Fruit fly (Drosophila melanogaster) whole organism: ENCODE data around the gene Gyc89Db.

Source experiments
- CG8478 ChIP-seq: fragments of >200 bp; optimal IDR thresholded peaks from 2 replicates; lab custom pipeline; 2018; ENCODE audit warnings: inconsistent platforms
- Dll ChIP-seq: fragments of >200 bp; optimal IDR thresholded peaks from 2 replicates; lab custom pipeline; 2017
- EcR ChIP-seq, 2 experiments: fragments of >200 bp; optimal IDR thresholded peaks; 2 replicates each; lab custom pipeline; 2017; ENCODE audit warnings: missing biosample characterization in 2 of 2, missing genetic modification characterization in 2 of 2, missing genetic modification reagents in 2 of 2
- pan ChIP-seq: fragments of >200 bp; optimal IDR thresholded peaks from 2 replicates; lab custom pipeline; 2017
- psq ChIP-seq: fragments of >200 bp; optimal IDR thresholded peaks from 2 replicates; lab custom pipeline; 2017
- usp ChIP-seq: fragments of >200 bp; optimal IDR thresholded peaks from 2 replicates; lab custom pipeline; 2017; ENCODE audit warnings: missing biosample characterization, missing genetic modification characterization, mixed read lengths

Gyc89Db gene

DNA sequence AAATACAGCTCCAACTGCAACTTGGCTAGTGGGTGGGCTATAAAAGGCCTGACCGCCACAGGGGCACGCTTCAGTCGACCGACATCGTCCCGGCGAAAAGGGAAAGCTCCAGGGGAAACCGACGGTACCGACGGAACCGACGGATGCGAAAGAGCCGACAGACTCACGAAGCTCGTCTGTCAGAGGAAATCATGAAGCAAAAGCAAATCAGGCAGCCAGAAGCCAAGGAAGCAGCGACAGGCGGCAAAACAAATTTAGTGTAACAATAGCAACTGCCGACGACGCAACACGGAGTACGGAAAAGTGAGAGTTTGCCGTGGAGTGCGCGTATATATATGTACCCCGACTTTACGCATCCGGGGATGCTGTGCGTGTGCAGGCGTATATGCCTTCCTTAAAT is at the start of gene Gyc89Db:
Gene Gyc89Db (plus strand): TSS at position 78 of the 400 bp plus-strand sequence.
- no peak for TF ChIP-seq pan
- no peak for TF ChIP-seq CG8478 (lab: Kevin White, UChicago)
- TF ChIP-seq psq (lab: Kevin White, UChicago) = no peak
- TF ChIP-seq usp = no peak
- no peak for TF ChIP-seq Dll (lab: Kevin White, UChicago)
- TF ChIP-seq EcR (GFP tag; optimal IDR thresholded peaks at IDR 0.05; lab: Kevin White, UChicago) = no peak

DNA sequence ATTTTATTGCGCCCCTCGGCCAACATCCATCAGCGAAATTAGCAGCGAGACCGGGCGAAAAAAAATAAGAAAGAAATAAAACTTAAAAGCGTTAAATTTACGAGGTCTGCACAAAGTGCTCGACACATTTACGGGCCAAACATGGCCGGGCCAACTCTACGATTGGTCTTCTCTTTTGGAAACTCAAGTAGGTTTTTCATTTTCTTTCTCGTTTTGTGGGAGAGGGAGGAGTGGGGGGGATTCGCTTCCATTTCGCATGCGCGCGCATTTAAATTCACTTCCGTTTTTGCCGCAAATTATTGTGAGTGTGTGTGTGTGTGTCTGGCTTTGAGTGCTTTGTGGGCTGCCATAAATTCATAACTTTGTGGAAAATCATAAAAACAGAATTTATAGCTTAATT is 49.4 kb upstream of the Gyc89Db start:
- TF ChIP-seq psq (lab: Kevin White, UChicago) = no peak
- no peak for TF ChIP-seq CG8478 (lab: Kevin White, UChicago)

DNA sequence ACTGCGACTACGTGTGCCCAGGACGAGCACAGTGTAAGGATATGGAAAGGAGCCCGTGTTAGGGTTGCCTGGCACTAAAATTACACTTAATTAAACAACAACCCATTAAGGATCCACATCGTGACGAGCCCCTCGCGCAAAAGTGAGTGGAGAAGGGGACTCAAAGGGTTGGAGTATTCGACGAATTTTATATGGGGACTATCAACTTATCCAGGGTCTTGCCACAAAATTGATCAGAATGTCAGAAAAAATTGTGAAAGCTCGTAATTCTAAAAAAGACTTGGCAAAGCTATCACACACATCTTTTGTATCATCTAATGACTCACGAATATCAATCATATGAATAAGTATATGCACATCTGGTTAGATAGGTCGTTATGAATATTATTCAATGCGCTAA is 46.5 kb upstream of the Gyc89Db start, which contains the start of gene CG31279:
Gene CG31279 (plus strand): TSS at position 301 of the 400 bp plus-strand sequence.
- no peak for TF ChIP-seq psq (lab: Kevin White, UChicago)
- no peak for TF ChIP-seq usp
- TF ChIP-seq Dll (lab: Kevin White, UChicago) = no peak
- no peak for TF ChIP-seq pan
- TF ChIP-seq EcR (GFP tag; optimal IDR thresholded peaks at IDR 0.05; lab: Kevin White, UChicago) = no peak
- TF ChIP-seq CG8478 (lab: Kevin White, UChicago) = no peak

DNA sequence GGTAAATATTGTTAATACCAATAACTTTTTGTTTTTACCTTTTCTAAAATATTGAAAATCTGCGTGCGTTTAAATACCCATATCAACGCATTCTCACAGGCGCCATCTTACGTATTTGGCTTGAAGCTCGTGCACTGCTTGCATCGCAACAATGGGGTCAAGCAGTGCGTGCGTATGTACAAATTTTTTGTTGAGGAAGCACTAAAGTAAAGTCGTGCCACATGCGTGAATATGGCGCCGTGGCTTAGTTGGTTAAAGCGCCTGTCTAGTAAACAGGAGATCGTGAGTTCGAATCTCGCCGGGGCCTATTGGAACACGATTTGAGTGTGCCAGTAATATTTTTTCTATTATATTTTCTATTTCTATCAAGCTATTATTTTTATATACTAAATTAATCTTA is 45.2 kb upstream of the Gyc89Db start:
- no peak for TF ChIP-seq EcR (GFP tag; optimal IDR thresholded peaks at IDR 0.05; lab: Kevin White, UChicago)
- TF ChIP-seq CG8478 (lab: Kevin White, UChicago) = no peak
- no peak for TF ChIP-seq psq (lab: Kevin White, UChicago)
- no peak for TF ChIP-seq pan
- no peak for TF ChIP-seq Dll (lab: Kevin White, UChicago)

DNA sequence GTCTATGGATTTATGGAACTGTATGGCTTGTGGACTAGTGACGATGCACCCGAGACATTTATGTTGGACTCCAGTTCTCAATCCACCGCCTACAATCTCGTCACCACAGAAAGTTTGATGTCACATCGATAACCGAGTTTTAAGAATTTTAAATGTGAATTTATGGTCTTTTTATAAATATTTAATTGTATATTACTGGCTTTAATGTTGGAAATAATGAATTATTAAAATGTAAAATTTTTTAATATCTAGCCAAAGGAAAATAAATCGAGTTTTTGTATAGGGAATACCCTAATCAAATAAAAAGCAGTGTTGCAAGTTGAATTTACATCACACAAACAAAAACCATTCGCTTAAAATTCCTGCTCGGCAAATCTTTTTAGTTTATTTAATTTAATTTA is 44.2 kb upstream of the Gyc89Db start, which contains the start of gene Fntb:
Gene Fntb (plus strand): TSS at position 334 of the 401 bp plus-strand sequence.
- TF ChIP-seq Dll (lab: Kevin White, UChicago) (no peak), pan (no peak), psq (lab: Kevin White, UChicago) (no peak), CG8478 (lab: Kevin White, UChicago) (no peak), EcR (GFP tag; optimal IDR thresholded peaks at IDR 0.05; lab: Kevin White, UChicago) (no peak), usp (no peak)

DNA sequence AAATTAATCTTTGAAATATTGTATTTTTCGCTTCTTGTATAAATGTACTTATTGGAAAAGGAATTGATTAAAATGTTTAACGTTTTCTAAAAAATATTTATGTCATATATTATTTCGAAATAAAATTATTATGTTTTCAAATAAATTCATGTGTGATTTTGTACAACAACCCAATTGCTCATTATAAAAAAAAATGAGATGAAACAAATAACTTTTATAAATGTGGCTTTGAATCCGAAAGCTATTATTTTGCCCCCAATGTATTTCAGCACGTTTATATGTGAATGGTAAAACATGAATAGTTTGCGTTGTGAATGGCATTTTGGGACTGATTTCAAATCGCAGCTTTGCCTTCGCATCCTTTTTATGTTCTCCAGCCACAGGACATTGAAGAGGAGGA is 42.3 kb upstream of the Gyc89Db start, which contains the start of gene CG14881:
Gene CG14881 (plus strand): TSS at position 301 of the 400 bp plus-strand sequence.
- TF ChIP-seq Dll (lab: Kevin White, UChicago) (no peak), psq (lab: Kevin White, UChicago) (no peak), pan (no peak), CG8478 (lab: Kevin White, UChicago) (no peak), EcR (GFP tag; optimal IDR thresholded peaks at IDR 0.05; lab: Kevin White, UChicago) (no peak), usp (no peak)

DNA sequence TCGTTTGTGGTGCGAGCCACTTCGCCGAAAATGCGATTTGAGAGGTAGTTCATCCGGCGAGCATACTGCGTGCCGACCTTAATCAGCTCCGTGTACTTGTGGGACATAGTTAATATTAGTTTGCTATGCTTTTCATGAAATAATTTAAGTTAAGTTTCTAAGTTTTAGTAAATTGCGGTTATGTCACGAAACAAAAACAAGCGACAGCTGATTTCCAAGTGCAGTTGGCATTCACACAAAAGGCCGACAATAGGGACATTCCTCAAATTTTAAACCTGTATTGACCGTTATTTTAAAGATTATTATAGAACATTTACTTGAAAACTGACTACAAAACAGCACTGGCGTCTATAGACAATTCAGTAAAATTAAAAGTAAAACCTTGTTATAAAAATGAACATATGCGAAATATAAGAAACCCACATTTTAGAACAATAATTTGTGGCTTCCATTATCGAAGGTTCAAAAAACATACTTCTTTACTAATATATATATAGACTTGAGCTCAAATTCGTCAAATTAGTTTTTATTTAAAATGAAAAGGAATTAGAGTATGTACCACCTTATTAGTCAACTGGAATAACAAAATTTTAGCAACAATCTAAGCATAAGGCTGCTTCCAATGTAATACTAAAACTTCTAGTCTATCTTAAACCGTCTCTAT is 40.4 kb upstream of the Gyc89Db start, which contains the start of gene mRpS33:
Gene mRpS33 (minus strand): TSS at position 224 of the 664 bp plus-strand sequence.
- TF ChIP-seq pan (no peak), usp (no peak), psq (lab: Kevin White, UChicago) (no peak), Dll (lab: Kevin White, UChicago) (no peak), EcR (GFP tag; optimal IDR thresholded peaks at IDR 0.05; lab: Kevin White, UChicago) (no peak), CG8478 (lab: Kevin White, UChicago) (no peak)

DNA sequence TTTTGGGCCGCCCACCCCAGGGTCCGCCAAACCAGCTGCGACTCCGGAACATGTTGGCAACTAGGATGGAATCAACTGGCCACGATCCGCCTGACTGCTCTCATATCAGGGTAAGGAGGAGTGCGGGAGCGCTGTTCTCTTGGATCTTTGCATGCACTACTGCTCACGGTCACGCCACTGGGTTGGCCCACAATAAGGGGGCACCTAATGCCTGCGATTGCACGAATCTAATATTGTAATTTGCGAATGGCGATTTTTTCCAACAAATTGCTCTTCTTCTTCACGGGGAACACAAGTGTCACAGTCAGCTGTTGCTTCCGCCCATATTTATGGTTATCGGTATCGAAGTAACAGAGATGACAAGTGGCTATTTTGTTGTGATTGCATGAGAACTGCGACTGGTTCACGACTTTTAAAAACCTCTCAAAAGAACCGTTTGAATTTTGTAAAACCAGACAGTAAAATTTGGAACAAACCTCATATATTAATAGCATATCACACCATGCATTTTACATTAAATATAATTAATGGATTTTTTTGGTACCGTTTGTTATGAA is 35.5 kb upstream of the Gyc89Db start, which contains the start of gene ema:
Gene ema (minus strand): TSS at position 295 of the 557 bp plus-strand sequence.
- TF ChIP-seq EcR (GFP tag; optimal IDR thresholded peaks at IDR 0.05; lab: Kevin White, UChicago) = no peak
- TF ChIP-seq usp = no peak
- TF ChIP-seq Dll (lab: Kevin White, UChicago) = no peak
- TF ChIP-seq CG8478 (lab: Kevin White, UChicago) = no peak
- no peak for TF ChIP-seq psq (lab: Kevin White, UChicago)
- no peak for TF ChIP-seq pan

DNA sequence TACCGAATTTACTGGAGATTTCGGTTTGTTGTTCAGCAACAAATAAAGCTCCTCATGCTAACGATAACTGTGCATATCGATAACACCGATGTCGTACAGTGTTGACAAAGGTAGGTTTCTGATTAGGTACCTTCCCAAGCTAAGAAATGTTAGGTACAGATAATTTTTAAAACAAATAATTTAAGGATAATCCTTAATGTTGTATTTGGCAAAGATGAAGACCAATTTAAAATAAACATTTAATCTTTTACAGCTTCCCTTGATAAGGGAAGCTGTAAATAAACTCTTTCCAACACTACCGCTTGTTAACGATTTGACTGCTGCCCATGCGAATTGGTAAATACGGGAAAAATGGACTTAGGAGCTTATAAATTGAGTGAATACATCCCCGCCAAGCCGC is 34.0 kb upstream of the Gyc89Db start, which contains the start of the genes Ttc1 and CG14882:
Gene Ttc1 (minus strand): TSS at position 71 of the 400 bp plus-strand sequence.
Gene CG14882 (plus strand): TSS at position 271 of the 400 bp plus-strand sequence.
- TF ChIP-seq Dll (lab: Kevin White, UChicago) = no peak
- no peak for TF ChIP-seq usp
- TF ChIP-seq EcR (GFP tag; optimal IDR thresholded peaks at IDR 0.05; lab: Kevin White, UChicago) = no peak
- no peak for TF ChIP-seq pan
- no peak for TF ChIP-seq CG8478 (lab: Kevin White, UChicago)
- TF ChIP-seq psq (lab: Kevin White, UChicago) = no peak

DNA sequence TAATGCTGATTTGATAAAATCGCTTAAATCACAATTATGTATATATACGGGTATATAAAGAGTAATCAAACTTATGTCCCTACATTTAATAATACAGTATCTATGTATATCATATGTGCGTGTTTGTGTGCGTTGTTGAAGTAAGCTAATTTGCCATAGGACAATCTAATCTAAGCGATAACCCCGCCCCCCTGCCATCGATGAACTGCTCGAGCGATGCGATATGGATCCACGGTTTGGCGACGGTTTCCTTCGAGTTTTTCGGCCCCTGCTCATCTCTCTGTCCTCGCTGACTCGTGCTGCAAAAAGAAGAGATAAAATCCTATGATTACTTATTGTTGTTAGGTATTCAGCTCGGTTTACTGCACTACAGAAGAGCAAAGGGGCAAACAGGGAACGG is 30.1 kb upstream of the Gyc89Db start:
- TF ChIP-seq pan = no peak
- no peak for TF ChIP-seq usp
- no peak for TF ChIP-seq psq (lab: Kevin White, UChicago)
- no peak for TF ChIP-seq Dll (lab: Kevin White, UChicago)
- no peak for TF ChIP-seq CG8478 (lab: Kevin White, UChicago)
- TF ChIP-seq EcR (GFP tag; optimal IDR thresholded peaks at IDR 0.05; lab: Kevin White, UChicago) = no peak

DNA sequence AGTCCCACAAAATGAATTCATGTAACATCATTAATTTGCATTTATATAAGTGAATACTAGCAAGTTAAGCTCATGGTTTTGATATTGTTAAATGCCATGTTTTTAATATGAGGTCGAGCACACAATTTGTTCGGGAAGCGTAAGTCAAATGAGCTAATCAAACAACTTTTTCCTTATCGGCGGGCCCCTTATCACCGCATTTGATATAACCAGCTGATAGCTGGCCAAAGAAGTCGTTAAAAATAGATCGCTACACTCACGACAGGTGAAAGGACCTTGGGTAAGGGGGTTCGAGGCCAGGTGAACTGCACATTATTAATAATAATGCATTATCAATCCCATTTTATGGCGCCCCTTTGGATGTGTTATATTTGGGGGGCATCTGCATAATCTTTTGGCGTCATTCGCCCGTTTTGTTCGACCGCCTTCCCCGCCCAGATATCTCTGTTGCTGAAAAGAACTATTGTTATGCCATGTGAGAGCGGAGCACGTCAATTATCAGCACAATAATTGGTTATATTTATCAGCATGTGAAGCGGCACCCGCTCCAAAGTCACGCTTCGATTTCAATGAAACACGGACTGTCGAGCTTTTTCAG is 29.4 kb upstream of the Gyc89Db start:
- TF ChIP-seq psq (lab: Kevin White, UChicago) (no peak), Dll (lab: Kevin White, UChicago) (no peak)
